Comparison of ENCODE assay signal across 1 fruit fly cellular context in the genomic region with DNA sequence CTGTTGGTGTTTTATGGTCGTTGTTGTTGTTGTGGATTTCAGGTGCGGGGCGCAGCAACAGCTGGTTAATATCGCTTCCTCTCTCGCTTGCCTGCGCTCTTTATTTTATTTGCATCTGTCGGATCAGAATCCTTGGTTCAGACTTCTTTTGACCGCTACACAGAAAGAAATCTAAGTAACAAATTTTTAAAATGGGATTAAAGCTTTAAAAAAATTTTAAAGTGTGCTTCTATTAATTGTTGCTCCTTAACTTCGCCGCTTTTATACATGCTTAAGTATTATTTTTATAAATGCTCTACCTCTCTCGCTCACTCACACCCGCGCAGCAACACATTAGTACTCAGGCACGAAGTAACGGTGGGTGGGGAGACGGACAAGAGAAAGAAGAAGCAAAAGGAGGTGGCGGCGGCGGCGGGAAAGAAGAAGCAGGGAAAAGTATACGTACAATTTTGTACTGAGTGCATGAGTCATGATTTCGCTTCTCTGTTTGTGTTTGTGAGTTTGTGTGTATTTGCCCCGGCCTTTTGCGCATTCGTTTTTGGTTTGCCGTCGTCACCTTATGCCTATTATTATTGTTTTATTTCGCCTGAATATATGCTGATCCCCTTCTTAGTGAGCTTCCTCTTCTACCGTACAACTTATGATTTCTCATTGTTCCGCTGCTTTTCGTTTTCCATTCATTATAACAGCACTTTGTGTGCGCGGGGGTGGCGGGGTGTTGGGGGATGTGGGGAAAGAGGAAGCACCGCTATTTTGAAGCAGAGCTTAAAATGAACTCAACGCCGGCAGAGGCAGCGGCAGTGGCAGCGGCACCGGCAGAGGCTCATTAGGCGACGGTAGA.
A peak's percentile ranks its signal among the peaks of the same experiment; 100 is the strongest.
TF ChIP-seq lines count a peak whose summit lies in the region.

No protein-coding gene starts in this region.

TF ChIP-seq in whole organism, embryonic, 481 proteins besides CTCF, POLR2A, EP300 and RAD21 (continued from another document and continues in another):
- TF ChIP-seq CG1792 (GFP tag; optimal IDR thresholded peaks at IDR 0.05; lab: Kevin White, UChicago), result peak; percentile 65
- TF ChIP-seq CG6175 (GFP tag; IDR thresholded peaks at IDR 0.05; lab: Robert Waterston, UW), result peak; percentile 63
- peak; percentile 44 for TF ChIP-seq CG10462 (GFP tag; optimal IDR thresholded peaks at IDR 0.05; lab: Kevin White, UChicago)
- TF ChIP-seq cwo (GFP tag; optimal IDR thresholded peaks at IDR 0.05; lab: Kevin White, UChicago), result peak; percentile 87
- TF ChIP-seq CG12391 (tag; optimal IDR thresholded peaks at IDR 0.05; lab: Kevin White, UChicago), result peak; percentile 90
- no peak for TF ChIP-seq inv (GFP tag; IDR thresholded peaks at IDR 0.05; lab: Robert Waterston, UW; ENCODE audit: partially characterized antibody)
- no peak for TF ChIP-seq CG14860 (GFP tag; IDR thresholded peaks at IDR 0.05; lab: Robert Waterston, UW; ENCODE audit: partially characterized antibody)
- TF ChIP-seq CG16779 (GFP tag; IDR thresholded peaks at IDR 0.05; lab: Robert Waterston, UW), result peak; percentile 45; the same call in 1 of the 2 replicates
- TF ChIP-seq ems (GFP tag; optimal IDR thresholded peaks at IDR 0.05; lab: Kevin White, UChicago), result peak; percentile 86
- peak; percentile 68 for TF ChIP-seq pros (GFP tag; optimal IDR thresholded peaks at IDR 0.05; lab: Kevin White, UChicago)
- peak; percentile 47 for TF ChIP-seq Usf (GFP tag; optimal IDR thresholded peaks at IDR 0.05; lab: Kevin White, UChicago)
- no peak for TF ChIP-seq pita (GFP tag; optimal IDR thresholded peaks at IDR 0.05; lab: Kevin White, UChicago)
- TF ChIP-seq zf30C (GFP tag; optimal IDR thresholded peaks at IDR 0.05; lab: Kevin White, UChicago), result peak; percentile 67
- TF ChIP-seq Deaf1 (tag; optimal IDR thresholded peaks at IDR 0.05; lab: Kevin White, UChicago), result peak; percentile 65
- TF ChIP-seq slbo (GFP tag; IDR thresholded peaks at IDR 0.05; lab: Robert Waterston, UW), result peak; percentile 80
- peak; percentile 66 for TF ChIP-seq CG8290 (GFP tag; optimal IDR thresholded peaks at IDR 0.05; lab: Kevin White, UChicago)
- TF ChIP-seq CG8290 (tag; optimal IDR thresholded peaks at IDR 0.05; lab: Kevin White, UChicago), result peak in 1 of 2 experiments; percentile 63
- peak in 1 of 2 experiments; percentile 42 for TF ChIP-seq crp (GFP tag; optimal IDR thresholded peaks at IDR 0.05; lab: Kevin White, UChicago)
- no peak for TF ChIP-seq Hey (tag; optimal IDR thresholded peaks at IDR 0.05; lab: Kevin White, UChicago)
- TF ChIP-seq esg (GFP tag; conservative IDR thresholded peaks at IDR 0.05; lab: Robert Waterston, UW), result peak; percentile 80
- TF ChIP-seq HmgZ (tag; optimal IDR thresholded peaks at IDR 0.05; lab: Kevin White, UChicago), result peak; percentile 41
- peak; percentile 7 for TF ChIP-seq MESR4 (GFP tag; optimal IDR thresholded peaks at IDR 0.05; lab: Kevin White, UChicago)
- TF ChIP-seq Myb (GFP tag; optimal IDR thresholded peaks at IDR 0.05; lab: Kevin White, UChicago), result peak; percentile 60
- peak; percentile 37 for TF ChIP-seq CG9437 (GFP tag; optimal IDR thresholded peaks at IDR 0.05; lab: Kevin White, UChicago)
- TF ChIP-seq unc-4 (GFP tag; IDR thresholded peaks at IDR 0.05; lab: Robert Waterston, UW; ENCODE audit: partially characterized antibody), result no peak
- TF ChIP-seq Oli (tag; optimal IDR thresholded peaks at IDR 0.05; lab: Kevin White, UChicago), result peak; percentile 81
- peak; percentile 47; the same call in 1 of the 2 replicates for TF ChIP-seq CG1024 (GFP tag; IDR thresholded peaks at IDR 0.05; lab: Robert Waterston, UW)
- peak; percentile 71; the same call in 2 of the 3 replicates for TF ChIP-seq ase (GFP tag; IDR thresholded peaks at IDR 0.05; lab: Robert Waterston, UW)
- TF ChIP-seq Hmr (GFP tag; optimal IDR thresholded peaks at IDR 0.05; lab: Kevin White, UChicago), result peak; percentile 86
- TF ChIP-seq CG14441 (GFP tag; IDR thresholded peaks at IDR 0.05; lab: Robert Waterston, UW), result peak; percentile 77
- no peak for TF ChIP-seq dimm (GFP tag; IDR thresholded peaks at IDR 0.05; lab: Robert Waterston, UW)
- peak; percentile 56 for TF ChIP-seq Ets97D (GFP tag; optimal IDR thresholded peaks at IDR 0.05; lab: Kevin White, UChicago)
- TF ChIP-seq jigr1 (GFP tag; IDR thresholded peaks at IDR 0.05; lab: Robert Waterston, UW), result no peak
- TF ChIP-seq run (tag; optimal IDR thresholded peaks at IDR 0.05; lab: Kevin White, UChicago), result peak; percentile 35
- TF ChIP-seq gro (GFP tag; optimal IDR thresholded peaks at IDR 0.05; lab: Kevin White, UChicago), result peak; percentile 94
- TF ChIP-seq HLH54F (GFP tag; optimal IDR thresholded peaks at IDR 0.05; lab: Kevin White, UChicago), result peak; percentile 79
- TF ChIP-seq Opbp (GFP tag; IDR thresholded peaks at IDR 0.05; lab: Robert Waterston, UW; ENCODE audit: partially characterized antibody), result no peak
- peak; percentile 88 for TF ChIP-seq CG11504 (tag; optimal IDR thresholded peaks at IDR 0.05; lab: Kevin White, UChicago)
- peak; percentile 92 for TF ChIP-seq lab (GFP tag; optimal IDR thresholded peaks at IDR 0.05; lab: Kevin White, UChicago)
- TF ChIP-seq Antp (GFP tag; optimal IDR thresholded peaks at IDR 0.05; lab: Kevin White, UChicago), result peak; percentile 73
- peak; percentile 79 for TF ChIP-seq HLH3B (GFP tag; IDR thresholded peaks at IDR 0.05; lab: Robert Waterston, UW)
- peak; percentile 34 for TF ChIP-seq CG11398 (GFP tag; optimal IDR thresholded peaks at IDR 0.05; lab: Kevin White, UChicago)
- TF ChIP-seq z (GFP tag; IDR thresholded peaks at IDR 0.05; lab: Robert Waterston, UW), result no peak
- TF ChIP-seq Ets65A (GFP tag; lab: Kevin White, UChicago), result peak; percentile 94
- TF ChIP-seq nmo (GFP tag; optimal IDR thresholded peaks at IDR 0.05; lab: Kevin White, UChicago), result peak; percentile 67
- peak; percentile 76 for TF ChIP-seq caup (GFP tag; optimal IDR thresholded peaks at IDR 0.05; lab: Kevin White, UChicago; ENCODE audit: severe bottlenecking)
- TF ChIP-seq gfzf (GFP tag; optimal IDR thresholded peaks at IDR 0.05; lab: Kevin White, UChicago), result no peak
- TF ChIP-seq CG2202 (tag; optimal IDR thresholded peaks at IDR 0.05; lab: Kevin White, UChicago), result peak; percentile 41
- peak; percentile 76 for TF ChIP-seq CG8388 (GFP tag; optimal IDR thresholded peaks at IDR 0.05; lab: Kevin White, UChicago)
- TF ChIP-seq ac (GFP tag; optimal IDR thresholded peaks at IDR 0.05; lab: Kevin White, UChicago), result peak; percentile 63
- peak; percentile 84 for TF ChIP-seq HHEX (GFP tag; optimal IDR thresholded peaks at IDR 0.05; lab: Kevin White, UChicago)
- peak; percentile 78 for TF ChIP-seq tin (GFP tag; optimal IDR thresholded peaks at IDR 0.05; lab: Kevin White, UChicago)
- TF ChIP-seq Neu2 (GFP tag; optimal IDR thresholded peaks at IDR 0.05; lab: Kevin White, UChicago; ENCODE audit: borderline replicate concordance), result peak; percentile 64
- TF ChIP-seq Awh (GFP tag; IDR thresholded peaks at IDR 0.05; lab: Robert Waterston, UW), result peak; percentile 83
- TF ChIP-seq CG17912 (GFP tag; optimal IDR thresholded peaks at IDR 0.05; lab: Kevin White, UChicago), result no peak
- TF ChIP-seq aop (GFP tag; IDR thresholded peaks at IDR 0.05; lab: Robert Waterston, UW), result no peak
- TF ChIP-seq Xrp1 (GFP tag; IDR thresholded peaks at IDR 0.05; lab: Robert Waterston, UW), result peak; percentile 92
- peak; percentile 53 for TF ChIP-seq sug (tag; optimal IDR thresholded peaks at IDR 0.05; lab: Kevin White, UChicago)
- TF ChIP-seq Dfd (GFP tag; optimal IDR thresholded peaks at IDR 0.05; lab: Kevin White, UChicago), result no peak
- TF ChIP-seq otp (GFP tag; IDR thresholded peaks at IDR 0.05; lab: Robert Waterston, UW), result peak; percentile 85
- TF ChIP-seq E2f1 (GFP tag; IDR thresholded peaks at IDR 0.05; lab: Robert Waterston, UW), result peak; percentile 83
- peak; percentile 60 for TF ChIP-seq E2f2 (GFP tag; IDR thresholded peaks at IDR 0.05; lab: Robert Waterston, UW)
- 0 out of 2 replicates have a peak, but pooled peaks have one; percentile 40 for TF ChIP-seq danr (GFP tag; IDR thresholded peaks at IDR 0.05; lab: Robert Waterston, UW)
- TF ChIP-seq MTF-1 (GFP tag; optimal IDR thresholded peaks at IDR 0.05; lab: Kevin White, UChicago; ENCODE audit: borderline replicate concordance), result peak; percentile 54
- peak; percentile 88 for TF ChIP-seq CG2678 (tag; optimal IDR thresholded peaks at IDR 0.05; lab: Kevin White, UChicago)
- TF ChIP-seq Adf1 (GFP tag; IDR thresholded peaks at IDR 0.05; lab: Robert Waterston, UW), result peak; percentile 90
- TF ChIP-seq Gug (GFP tag; IDR thresholded peaks at IDR 0.05; lab: Robert Waterston, UW), result peak; percentile 77
- peak; percentile 75 for TF ChIP-seq CG4730 (GFP tag; IDR thresholded peaks at IDR 0.05; lab: Robert Waterston, UW)
- peak; percentile 37 for TF ChIP-seq CG6765 (GFP tag; optimal IDR thresholded peaks at IDR 0.05; lab: Kevin White, UChicago)
- TF ChIP-seq Hand (GFP tag; optimal IDR thresholded peaks at IDR 0.05; lab: Kevin White, UChicago), result peak; percentile 85
- TF ChIP-seq CG18599 (GFP tag; optimal IDR thresholded peaks at IDR 0.05; lab: Kevin White, UChicago), result peak; percentile 93
- TF ChIP-seq CG10321 (GFP tag; IDR thresholded peaks at IDR 0.05; lab: Robert Waterston, UW), result peak; percentile 53
- no peak for TF ChIP-seq prd (optimal IDR thresholded peaks at IDR 0.05; lab: Kevin White, UChicago)
- peak; percentile 92 for TF ChIP-seq prd (GFP tag; IDR thresholded peaks at IDR 0.05; lab: Robert Waterston, UW)
- peak; percentile 83 for TF ChIP-seq Fer1 (GFP tag; optimal IDR thresholded peaks at IDR 0.05; lab: Kevin White, UChicago)
- peak; percentile 63 for TF ChIP-seq klu (GFP tag; IDR thresholded peaks at IDR 0.05; lab: Robert Waterston, UW)
- peak; percentile 85 for TF ChIP-seq pb (GFP tag; optimal IDR thresholded peaks at IDR 0.05; lab: Kevin White, UChicago)
- peak; percentile 89 for TF ChIP-seq CG3281 (GFP tag; optimal IDR thresholded peaks at IDR 0.05; lab: Kevin White, UChicago)
- TF ChIP-seq Sin3A (optimal IDR thresholded peaks at IDR 0.05; lab: Kevin White, UChicago), result no peak
- TF ChIP-seq CG15514 (GFP tag; optimal IDR thresholded peaks at IDR 0.05; lab: Kevin White, UChicago), result peak; percentile 72
- TF ChIP-seq phol (tag; optimal IDR thresholded peaks at IDR 0.05; lab: Kevin White, UChicago), result peak; percentile 80
- peak; percentile 76 for TF ChIP-seq dmrt11E (tag; optimal IDR thresholded peaks at IDR 0.05; lab: Kevin White, UChicago)
- peak; percentile 76 for TF ChIP-seq ind (GFP tag; optimal IDR thresholded peaks at IDR 0.05; lab: Kevin White, UChicago)
- TF ChIP-seq cato (GFP tag; optimal IDR thresholded peaks at IDR 0.05; lab: Kevin White, UChicago; ENCODE audit: borderline replicate concordance), result peak; percentile 64
- TF ChIP-seq CkIIα-i1 (GFP tag; IDR thresholded peaks at IDR 0.05; lab: Robert Waterston, UW), result no peak
- TF ChIP-seq Mad (GFP tag; optimal IDR thresholded peaks at IDR 0.05; lab: Kevin White, UChicago), result peak; percentile 64
- TF ChIP-seq CoRest (tag; optimal IDR thresholded peaks at IDR 0.05; lab: Kevin White, UChicago), result peak; percentile 79
- no peak for TF ChIP-seq Scr (GFP tag; IDR thresholded peaks at IDR 0.05; lab: Robert Waterston, UW; ENCODE audit: partially characterized antibody)
- TF ChIP-seq Hr78 (GFP tag; optimal IDR thresholded peaks at IDR 0.05; lab: Kevin White, UChicago), result peak in 1 of 2 experiments; percentile 39
- peak; percentile 59 for TF ChIP-seq D19B (GFP tag; optimal IDR thresholded peaks at IDR 0.05; lab: Kevin White, UChicago)
- peak; percentile 78 for TF ChIP-seq ranshi (GFP tag; IDR thresholded peaks at IDR 0.05; lab: Robert Waterston, UW)
- TF ChIP-seq ash1 (GFP tag; optimal IDR thresholded peaks at IDR 0.05; lab: Kevin White, UChicago), result no peak
- peak; percentile 84 for TF ChIP-seq Ptx1 (GFP tag; IDR thresholded peaks at IDR 0.05; lab: Robert Waterston, UW)
- peak; percentile 87 for TF ChIP-seq tap (tag; optimal IDR thresholded peaks at IDR 0.05; lab: Kevin White, UChicago)
- TF ChIP-seq Dp (GFP tag; optimal IDR thresholded peaks at IDR 0.05; lab: Kevin White, UChicago), result no peak
- TF ChIP-seq Doc2 (GFP tag; IDR thresholded peaks at IDR 0.05; lab: Robert Waterston, UW), result no peak
- peak; percentile 57 for TF ChIP-seq CG4404 (GFP tag; IDR thresholded peaks at IDR 0.05; lab: Robert Waterston, UW)
- TF ChIP-seq btn (GFP tag; optimal IDR thresholded peaks at IDR 0.05; lab: Kevin White, UChicago), result peak; percentile 50
- TF ChIP-seq CG3995 (GFP tag; optimal IDR thresholded peaks at IDR 0.05; lab: Kevin White, UChicago), result peak; percentile 14
- peak; percentile 82 for TF ChIP-seq CG32532 (GFP tag; IDR thresholded peaks at IDR 0.05; lab: Robert Waterston, UW)
- TF ChIP-seq CG12155 (GFP tag; optimal IDR thresholded peaks at IDR 0.05; lab: Kevin White, UChicago), result peak; percentile 71
- TF ChIP-seq CG4424 (GFP tag; optimal IDR thresholded peaks at IDR 0.05; lab: Kevin White, UChicago), result peak; percentile 68
- TF ChIP-seq CG10431 (GFP tag; optimal IDR thresholded peaks at IDR 0.05; lab: Kevin White, UChicago), result no peak
- TF ChIP-seq CHES-1-like (GFP tag; optimal IDR thresholded peaks at IDR 0.05; lab: Kevin White, UChicago), result peak; percentile 78
- peak; percentile 60 for TF ChIP-seq fd3F (GFP tag; optimal IDR thresholded peaks at IDR 0.05; lab: Kevin White, UChicago)
- peak; percentile 64 for TF ChIP-seq fd64A (GFP tag; optimal IDR thresholded peaks at IDR 0.05; lab: Kevin White, UChicago)
- peak; percentile 82 for TF ChIP-seq grau (tag; optimal IDR thresholded peaks at IDR 0.05; lab: Kevin White, UChicago)
- TF ChIP-seq Dll (GFP tag; IDR thresholded peaks at IDR 0.05; lab: Robert Waterston, UW; ENCODE audit: partially characterized antibody), result no peak
- peak; percentile 90 for TF ChIP-seq lilli (GFP tag; optimal IDR thresholded peaks at IDR 0.05; lab: Kevin White, UChicago)
- 0 out of 2 replicates have a peak, but pooled peaks have one; percentile 25 for TF ChIP-seq toy (GFP tag; IDR thresholded peaks at IDR 0.05; lab: Robert Waterston, UW)
- TF ChIP-seq CG6813 (GFP tag; optimal IDR thresholded peaks at IDR 0.05; lab: Kevin White, UChicago), result peak; percentile 86
- peak; percentile 87 for TF ChIP-seq CG2120 (GFP tag; optimal IDR thresholded peaks at IDR 0.05; lab: Kevin White, UChicago)
- TF ChIP-seq Spps (tag; optimal IDR thresholded peaks at IDR 0.05; lab: Kevin White, UChicago), result peak; percentile 79
- peak; percentile 24 for TF ChIP-seq Vsx1 (GFP tag; optimal IDR thresholded peaks at IDR 0.05; lab: Kevin White, UChicago)
- TF ChIP-seq cg (GFP tag; optimal IDR thresholded peaks at IDR 0.05; lab: Kevin White, UChicago), result peak; percentile 61
- TF ChIP-seq CG17186 (GFP tag; optimal IDR thresholded peaks at IDR 0.05; lab: Kevin White, UChicago), result no peak
- peak; percentile 32 for TF ChIP-seq schlank (tag; optimal IDR thresholded peaks at IDR 0.05; lab: Kevin White, UChicago)
- TF ChIP-seq CG8944 (GFP tag; optimal IDR thresholded peaks at IDR 0.05; lab: Kevin White, UChicago), result peak; percentile 66
- peak; percentile 82 for TF ChIP-seq CG15011 (GFP tag; optimal IDR thresholded peaks at IDR 0.05; lab: Kevin White, UChicago)
